Fruit fly (Drosophila melanogaster): ENCODE measurements around the gene TTLL3A.

DNA sequence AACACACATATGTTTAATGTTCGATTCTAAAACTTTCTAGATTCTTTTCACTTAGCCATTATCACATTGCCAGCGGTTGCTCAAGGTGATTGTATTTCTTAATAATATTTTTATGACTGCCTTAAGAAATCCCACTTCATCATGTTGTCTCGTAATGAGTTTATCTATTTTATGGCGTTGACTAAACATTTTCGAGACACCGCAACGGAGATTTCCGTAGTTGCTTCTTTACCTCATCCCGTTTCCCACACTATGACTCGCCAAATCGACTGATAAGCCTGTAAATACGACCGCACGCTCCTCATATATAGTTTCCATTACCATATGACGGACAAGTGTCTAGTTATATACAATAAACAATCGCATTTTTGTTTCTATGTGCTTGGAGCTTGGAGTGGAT, 45.6 kb upstream of the TTLL3A start:
- TF ChIP-seq PHDP (tag; optimal IDR thresholded peaks at IDR 0.05) = no peak
- no peak for TF ChIP-seq CG9437 (GFP tag; optimal IDR thresholded peaks at IDR 0.05)
- no peak for TF ChIP-seq Gug (GFP tag; IDR thresholded peaks at IDR 0.05)
- TF ChIP-seq ham (GFP tag; IDR thresholded peaks at IDR 0.05) = no peak
- TF ChIP-seq Hr39 (optimal IDR thresholded peaks at IDR 0.05) = no peak
- TF ChIP-seq crol (GFP tag; IDR thresholded peaks at IDR 0.05) = 0 out of 2 replicates have a peak, but pooled peaks have one; percentile 13
- no peak for TF ChIP-seq CG14050 (GFP tag; IDR thresholded peaks at IDR 0.05)
